Fruit fly (Drosophila melanogaster) whole organism: ENCODE measurements around the gene Cad99C.

Experiments used
- CG8478 ChIP-seq: fragments of >200 bp; optimal IDR thresholded peaks from 2 replicates; lab custom pipeline; 2018; ENCODE audit warnings: inconsistent platforms
- Dll ChIP-seq: fragments of >200 bp; optimal IDR thresholded peaks from 2 replicates; lab custom pipeline; 2017
- pan ChIP-seq: fragments of >200 bp; optimal IDR thresholded peaks from 2 replicates; lab custom pipeline; 2017
- psq ChIP-seq: fragments of >200 bp; optimal IDR thresholded peaks from 2 replicates; lab custom pipeline; 2017
- usp ChIP-seq: fragments of >200 bp; optimal IDR thresholded peaks from 2 replicates; lab custom pipeline; 2017; ENCODE audit warnings: missing biosample characterization, missing genetic modification characterization, mixed read lengths

dm6 chr3R:29858806-29859205, 17.3 kb downstream of the Cad99C start, which contains the start of gene CG7824:
- TF ChIP-seq CG8478 (lab: Kevin White, UChicago) (no peak), psq (lab: Kevin White, UChicago) (no peak), Dll (no peak), usp (GFP tag; lab: Kevin White, UChicago) (no peak), pan (lab: Kevin White, UChicago) (no peak)
